Worm (Caenorhabditis elegans) whole organism, young adult: ENCODE data around the gene C14B9.2.

Experiments used
- B0261.1 ChIP-seq: sonication (generic microtip); optimal IDR thresholded peaks from 2 replicates; lab custom pipeline; 2016; ENCODE audit warnings: mild to moderate bottlenecking, missing genetic modification characterization, moderate library complexity, missing compliant biosample characterization
- B0336.3 ChIP-seq: fragments of 200-800 bp; sonication (Bioruptor generic); IDR thresholded peaks from 2 replicates; pipeline ENCODE4 v1.3.6; 2022; ENCODE audit warnings: missing genetic modification characterization, missing compliant biosample characterization
- F23B12.7 ChIP-seq: sonication (generic microtip); optimal IDR thresholded peaks from 2 replicates; lab custom pipeline; 2017; ENCODE audit warnings: missing genetic modification characterization, mild to moderate bottlenecking, missing compliant biosample characterization, antibody characterized with exemption, moderate library complexity; ENCODE audit not compliant: insufficient read depth
- F52B5.7 ChIP-seq: sonication (generic microtip); optimal IDR thresholded peaks from 2 replicates; lab custom pipeline; 2016; ENCODE audit warnings: mild to moderate bottlenecking, missing genetic modification characterization, missing compliant biosample characterization
- F57C9.4 ChIP-seq: sonication (generic microtip); optimal IDR thresholded peaks from 2 replicates; lab custom pipeline; 2017; ENCODE audit warnings: mild to moderate bottlenecking, missing genetic modification characterization, missing compliant biosample characterization
- K11D2.4 ChIP-seq: fragments of 200-800 bp; sonication (Bioruptor generic); IDR thresholded peaks from 2 replicates; pipeline ENCODE4 v1.3.6; 2022; ENCODE audit warnings: missing genetic modification reagents, missing genetic modification characterization, missing compliant biosample characterization
- K12H6.12 ChIP-seq: fragments of 200-800 bp; sonication (Bioruptor generic); optimal IDR thresholded peaks from 2 replicates; lab custom pipeline; 2018; ENCODE audit warnings: mild to moderate bottlenecking, missing genetic modification characterization, missing compliant biosample characterization
- akir-1 ChIP-seq: fragments of 200-800 bp; sonication (Bioruptor generic); optimal IDR thresholded peaks from 2 replicates; lab custom pipeline; 2018; ENCODE audit warnings: mild to moderate bottlenecking, missing genetic modification characterization, moderate library complexity, missing compliant biosample characterization
- athp-1 ChIP-seq: sonication (generic microtip); optimal IDR thresholded peaks from 2 replicates; lab custom pipeline; 2017; ENCODE audit warnings: mild to moderate bottlenecking, missing genetic modification characterization, missing compliant biosample characterization
- attf-3 ChIP-seq: fragments of 200-800 bp; sonication (Bioruptor generic); conservative IDR thresholded peaks from 2 replicates; pipeline ENCODE4 v1.3.6; 2022; ENCODE audit warnings: missing genetic modification reagents, missing genetic modification characterization, missing compliant biosample characterization
- attf-5 ChIP-seq: fragments of 200-800 bp; sonication (Bioruptor generic); optimal IDR thresholded peaks from 2 replicates; lab custom pipeline; 2018; ENCODE audit warnings: mild to moderate bottlenecking, missing genetic modification characterization, missing compliant biosample characterization
- bed-1 ChIP-seq: fragments of 200-800 bp; sonication (Bioruptor generic); IDR thresholded peaks from 2 replicates; pipeline ENCODE4 v1.3.6; 2022; ENCODE audit warnings: missing genetic modification reagents, missing genetic modification characterization, missing compliant biosample characterization
- cebp-2 ChIP-seq: fragments of 200-800 bp; sonication (Bioruptor generic); IDR thresholded peaks from 2 replicates; pipeline ENCODE4 v1.3.6; 2022; ENCODE audit warnings: missing genetic modification characterization, missing compliant biosample characterization
- ceh-100 ChIP-seq: fragments of 200-800 bp; sonication (Bioruptor generic); IDR thresholded peaks from 2 replicates; pipeline ENCODE4 v1.3.6; 2022; ENCODE audit warnings: missing genetic modification reagents, missing genetic modification characterization, missing compliant biosample characterization
- ceh-27 ChIP-seq: fragments of 200-800 bp; sonication (Bioruptor generic); optimal IDR thresholded peaks from 2 replicates; lab custom pipeline; 2018; ENCODE audit warnings: mild to moderate bottlenecking, missing genetic modification characterization, moderate library complexity, missing compliant biosample characterization
- ceh-40 ChIP-seq: fragments of 200-800 bp; sonication (Bioruptor generic); IDR thresholded peaks from 2 replicates; pipeline ENCODE4 v1.3.6; 2022; ENCODE audit warnings: missing genetic modification characterization, missing compliant biosample characterization
- chd-7 ChIP-seq: sonication (generic microtip); optimal IDR thresholded peaks from 2 replicates; lab custom pipeline; 2016; ENCODE audit warnings: mild to moderate bottlenecking, missing genetic modification characterization, moderate library complexity, missing compliant biosample characterization
- dpl-1 ChIP-seq: fragments of 150-350 bp; optimal IDR thresholded peaks from 2 replicates; lab custom pipeline; 2014; ENCODE audit warnings: missing biosample characterization, missing genetic modification reagents, missing genetic modification characterization
- egl-18 ChIP-seq: fragments of 200-800 bp; sonication (Bioruptor generic); IDR thresholded peaks from 2 replicates; pipeline ENCODE4 v1.3.6; 2022; ENCODE audit warnings: missing genetic modification reagents, missing genetic modification characterization, missing compliant biosample characterization
- egrh-3 ChIP-seq: fragments of 200-800 bp; sonication (Bioruptor generic); IDR thresholded peaks from 2 replicates; pipeline ENCODE4 v1.3.6; 2022; ENCODE audit warnings: missing genetic modification reagents, missing genetic modification characterization, missing compliant biosample characterization
- ekl-4 ChIP-seq: fragments of 200-800 bp; sonication (Bioruptor generic); IDR thresholded peaks from 2 replicates; pipeline ENCODE4 v1.3.6; 2022; ENCODE audit warnings: missing genetic modification reagents, missing genetic modification characterization, missing compliant biosample characterization
- fkh-3 ChIP-seq: sonication (generic microtip); optimal IDR thresholded peaks from 2 replicates; lab custom pipeline; 2016; ENCODE audit warnings: mild to moderate bottlenecking, missing genetic modification characterization, missing compliant biosample characterization
- hlh-12 ChIP-seq: sonication (generic microtip); optimal IDR thresholded peaks from 2 replicates; lab custom pipeline; 2016; ENCODE audit warnings: missing genetic modification characterization, missing compliant biosample characterization
- hmg-20 ChIP-seq: fragments of 200-800 bp; sonication (Bioruptor generic); IDR thresholded peaks from 2 replicates; pipeline ENCODE4 v1.3.6; 2022; ENCODE audit warnings: missing genetic modification reagents, missing genetic modification characterization, missing compliant biosample characterization
- let-607 ChIP-seq, 2 experiments: fragments of 200-800 bp in 1 of 2; sonication (Bioruptor generic) in 1 of 2; sonication (generic microtip) in 1 of 2; optimal IDR thresholded peaks; 2 replicates each; lab custom pipeline; 2016 to 2018; ENCODE audit warnings: mild to moderate bottlenecking in 2 of 2, missing compliant biosample characterization in 2 of 2, missing genetic modification characterization in 2 of 2, moderate library complexity in 2 of 2, missing genotype in 1 of 2
- lin-40 ChIP-seq: sonication (generic microtip); optimal IDR thresholded peaks from 2 replicates; lab custom pipeline; 2016; ENCODE audit warnings: missing genetic modification characterization, mild to moderate bottlenecking, missing compliant biosample characterization, missing genotype, missing genetic modification reagents
- madf-8 ChIP-seq: fragments of 200-800 bp; sonication (Bioruptor generic); conservative IDR thresholded peaks from 2 replicates; pipeline ENCODE4 v1.3.6; 2022; ENCODE audit warnings: missing genetic modification reagents, missing genetic modification characterization, missing compliant biosample characterization
- mes-4 ChIP-seq: sonication (generic microtip); optimal IDR thresholded peaks from 2 replicates; lab custom pipeline; 2016; ENCODE audit warnings: missing genotype, missing genetic modification characterization, missing compliant biosample characterization
- nhr-120 ChIP-seq: fragments of 200-800 bp; sonication (Bioruptor generic); IDR thresholded peaks from 2 replicates; pipeline ENCODE4 v1.3.6; 2022; ENCODE audit warnings: missing genetic modification characterization, missing compliant biosample characterization
- nhr-179 ChIP-seq: sonication (generic microtip); optimal IDR thresholded peaks from 2 replicates; lab custom pipeline; 2016; ENCODE audit warnings: mild to moderate bottlenecking, missing genetic modification characterization, missing compliant biosample characterization
- repo-1 ChIP-seq: sonication (generic microtip); optimal IDR thresholded peaks from 2 replicates; lab custom pipeline; 2017; ENCODE audit warnings: mild to moderate bottlenecking, missing genetic modification characterization, missing compliant biosample characterization
- rpc-1 ChIP-seq, 2 experiments: fragments of 150-350 bp in 1 of 2; sonication (generic microtip) in 1 of 2; optimal IDR thresholded peaks; 2 replicates each; lab custom pipeline; 2014 to 2018; ENCODE audit warnings: missing biosample characterization in 1 of 2, missing genetic modification characterization in 1 of 2, missing genetic modification reagents in 1 of 2, missing genotype in 1 of 2
- snpc-4 ChIP-seq, 5 experiments: fragments of 150-350 bp in 1 of 5; sonication (generic microtip) in 4 of 5; optimal IDR thresholded peaks; 2 replicates each; lab custom pipeline; 2014 to 2018; ENCODE audit warnings: missing genetic modification characterization in 5 of 5, missing biosample characterization in 3 of 5, antibody characterized with exemption in 2 of 5, mild to moderate bottlenecking in 2 of 5, missing compliant biosample characterization in 2 of 5, missing genotype in 2 of 5, moderate library complexity in 2 of 5, missing genetic modification reagents in 1 of 5
- somi-1 ChIP-seq: fragments of 200-800 bp; sonication (Bioruptor generic); optimal IDR thresholded peaks from 2 replicates; lab custom pipeline; 2018; ENCODE audit warnings: mild to moderate bottlenecking, missing genetic modification characterization, missing compliant biosample characterization
- tbx-9 ChIP-seq: sonication (generic microtip); optimal IDR thresholded peaks from 2 replicates; lab custom pipeline; 2016; ENCODE audit warnings: borderline replicate concordance, missing genetic modification characterization, inconsistent platforms, missing compliant biosample characterization
- tlf-1 ChIP-seq: fragments of 200-800 bp; sonication (Bioruptor generic); optimal IDR thresholded peaks from 2 replicates; lab custom pipeline; 2018; ENCODE audit warnings: mild to moderate bottlenecking, missing genetic modification characterization, missing compliant biosample characterization
- unc-130 ChIP-seq: sonication (generic microtip); optimal IDR thresholded peaks from 2 replicates; lab custom pipeline; 2016; ENCODE audit warnings: missing genetic modification reagents, missing genetic modification characterization, missing compliant biosample characterization
- xnd-1 ChIP-seq: sonication (generic microtip); optimal IDR thresholded peaks from 2 replicates; lab custom pipeline; 2016; ENCODE audit warnings: missing genotype, missing genetic modification reagents, missing genetic modification characterization, missing compliant biosample characterization
- zfh-2 ChIP-seq: fragments of 200-800 bp; sonication (Bioruptor generic); conservative IDR thresholded peaks from 2 replicates; pipeline ENCODE4 v1.3.6; 2022; ENCODE audit warnings: missing genetic modification reagents, missing genetic modification characterization, missing compliant biosample characterization
- ztf-22 ChIP-seq: fragments of 200-800 bp; sonication (Bioruptor generic); optimal IDR thresholded peaks from 2 replicates; lab custom pipeline; 2018; ENCODE audit warnings: mild to moderate bottlenecking, missing genetic modification characterization, moderate library complexity, missing compliant biosample characterization
- ztf-3 ChIP-seq: fragments of 200-800 bp; sonication (Bioruptor generic); optimal IDR thresholded peaks from 2 replicates; lab custom pipeline; 2018; ENCODE audit warnings: mild to moderate bottlenecking, missing genetic modification characterization, missing compliant biosample characterization
- ztf-6 ChIP-seq: fragments of 200-800 bp; sonication (Bioruptor generic); IDR thresholded peaks from 2 replicates; pipeline ENCODE4 v1.3.6; 2022; ENCODE audit warnings: missing genetic modification reagents, missing genetic modification characterization, missing compliant biosample characterization

The C14B9.2 gene

DNA sequence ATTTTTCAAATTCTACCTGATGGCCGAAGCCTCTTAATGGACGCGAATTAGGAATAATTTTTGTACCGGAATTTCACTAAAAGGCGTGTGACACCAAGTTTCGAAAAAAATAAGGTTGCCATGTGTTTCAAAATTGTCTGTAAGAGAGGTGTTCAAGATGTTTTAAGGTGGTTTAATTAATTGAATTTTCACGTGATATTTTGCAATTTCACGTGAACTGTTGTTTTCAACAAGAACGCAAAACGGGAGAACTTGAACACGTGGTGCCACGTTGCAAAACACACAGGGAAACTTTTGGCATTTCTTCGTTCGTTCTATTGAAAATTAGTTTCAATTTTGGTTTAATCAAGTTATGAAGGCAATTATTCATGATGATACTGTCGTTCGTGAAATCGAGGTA lies 48.1 kb downstream of the C14B9.2 start, which contains the start of gene spc-2:
TSS of gene spc-2 (plus strand) at position 301 of the 400 bp plus-strand sequence.
- TF ChIP-seq dpl-1 (GFP tag; lab: Kevin White, UChicago): no peak
- no peak for TF ChIP-seq ceh-27 (GFP tag; lab: Kevin White, UChicago)
- no peak for TF ChIP-seq nhr-120 (GFP tag; lab: Robert Waterston, UW)
- TF ChIP-seq fkh-3 (tag; lab: Kevin White, UChicago): no peak
- no peak for TF ChIP-seq mes-4
- TF ChIP-seq lin-40: no peak
- TF ChIP-seq attf-5 (GFP tag; lab: Kevin White, UChicago): no peak
- no peak for TF ChIP-seq B0261.1 (tag; lab: Kevin White, UChicago)
- TF ChIP-seq tlf-1 (GFP tag; lab: Kevin White, UChicago): no peak
- no peak for TF ChIP-seq ceh-100 (GFP tag; lab: Robert Waterston, UW)
- TF ChIP-seq egrh-3 (GFP tag; lab: Robert Waterston, UW): no peak
- TF ChIP-seq ceh-40 (GFP tag; lab: Robert Waterston, UW): no peak
- TF ChIP-seq cebp-2 (GFP tag; lab: Robert Waterston, UW): no peak
- TF ChIP-seq repo-1: no peak
- no peak for TF ChIP-seq K11D2.4
- TF ChIP-seq somi-1 (GFP tag; lab: Kevin White, UChicago): no peak

DNA sequence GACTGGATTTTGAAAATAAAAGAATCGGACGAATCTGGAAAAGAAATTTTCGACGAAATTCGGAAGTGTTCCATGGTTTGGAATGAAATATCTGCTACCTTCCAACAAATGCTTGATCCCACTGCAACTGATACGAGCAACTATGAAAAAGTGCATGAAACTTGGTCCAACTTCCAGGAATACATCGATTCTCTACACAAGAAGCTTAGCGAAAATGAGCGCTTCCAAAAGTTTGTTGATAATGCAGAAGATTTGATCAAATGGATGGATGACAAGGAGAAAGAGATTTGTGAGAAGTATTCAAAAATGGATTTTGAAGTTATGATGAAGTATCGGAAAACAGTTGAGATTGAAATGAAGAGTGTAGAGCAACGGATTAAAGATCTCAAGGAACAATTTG lies 49.1 kb downstream of the C14B9.2 start:
- TF ChIP-seq bed-1 (no peak), madf-8 (GFP tag; lab: Robert Waterston, UW) (no peak), tbx-9 (tag; lab: Kevin White, UChicago) (no peak), snpc-4 (GFP tag; optimal IDR thresholded peaks at IDR 0.05; lab: Kevin White, UChicago) (no peak), snpc-4 (tag; optimal IDR thresholded peaks at IDR 0.05; lab: Kevin White, UChicago) (no peak), F57C9.4 (tag; lab: Kevin White, UChicago) (no peak), hmg-20 (GFP tag; lab: Robert Waterston, UW) (no peak), unc-130 (GFP tag; lab: Kevin White, UChicago) (no peak), rpc-1 (optimal IDR thresholded peaks at IDR 0.05; lab: Kevin White, UChicago) (no peak), rpc-1 (tag; optimal IDR thresholded peaks at IDR 0.05; lab: Kevin White, UChicago) (no peak), B0336.3 (GFP tag; lab: Robert Waterston, UW) (no peak), zfh-2 (no peak), ztf-6 (GFP tag; lab: Robert Waterston, UW) (no peak), chd-7 (tag; lab: Kevin White, UChicago) (no peak), nhr-179 (tag; lab: Kevin White, UChicago) (no peak)
- TF ChIP-seq, all 124 proteins: peak for 0

DNA sequence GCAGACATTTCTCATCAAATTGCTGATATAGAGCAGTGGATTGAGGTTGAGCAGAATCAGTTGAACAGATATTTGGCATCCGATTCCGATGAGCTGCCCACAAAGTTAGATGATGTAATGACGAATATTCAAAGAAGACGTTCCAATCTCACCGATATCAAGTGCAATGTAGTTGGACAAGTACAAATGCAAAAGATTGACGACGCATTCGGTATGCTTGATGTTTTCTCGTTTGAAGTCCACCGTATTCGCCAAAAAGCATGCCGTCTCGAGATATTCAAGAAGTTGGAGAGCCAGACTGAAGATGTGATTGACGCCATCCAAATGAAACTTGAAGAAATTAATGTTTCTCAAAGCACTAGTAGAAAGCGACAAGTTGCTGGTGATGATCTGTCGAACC lies 51.7 kb downstream of the C14B9.2 start:
- TF ChIP-seq hlh-12 (tag; lab: Kevin White, UChicago) (no peak), akir-1 (GFP tag; lab: Kevin White, UChicago) (no peak), ztf-22 (GFP tag; lab: Kevin White, UChicago) (no peak), athp-1 (tag; lab: Kevin White, UChicago) (no peak), fkh-3 (tag; lab: Kevin White, UChicago) (no peak), egl-18 (GFP tag; lab: Robert Waterston, UW) (no peak), ekl-4 (no peak), K12H6.12 (tag; lab: Kevin White, UChicago) (no peak), xnd-1 (tag; lab: Kevin White, UChicago) (no peak), ztf-6 (GFP tag; lab: Robert Waterston, UW) (no peak), ztf-3 (GFP tag; lab: Kevin White, UChicago) (no peak), F52B5.7 (tag; lab: Kevin White, UChicago) (no peak), attf-3 (no peak), F57C9.4 (tag; lab: Kevin White, UChicago) (no peak), zfh-2 (no peak), let-607 (tag; optimal IDR thresholded peaks at IDR 0.05; lab: Kevin White, UChicago) (no peak), F23B12.7 (tag; lab: Kevin White, UChicago) (no peak)
